Worm (Caenorhabditis elegans) whole organism, young adult: ENCODE data around the gene nprl-3.

ENCODE experiments used
- B0261.1 ChIP-seq: sonication (generic microtip); optimal IDR thresholded peaks from 2 replicates; lab custom pipeline; 2016; ENCODE audit warnings: mild to moderate bottlenecking, missing genetic modification characterization, moderate library complexity, missing compliant biosample characterization
- F23B12.7 ChIP-seq: sonication (generic microtip); optimal IDR thresholded peaks from 2 replicates; lab custom pipeline; 2017; ENCODE audit warnings: missing genetic modification characterization, mild to moderate bottlenecking, missing compliant biosample characterization, antibody characterized with exemption, moderate library complexity; ENCODE audit not compliant: insufficient read depth
- F33H1.4 ChIP-seq: fragments of 200-800 bp; sonication (Bioruptor generic); IDR thresholded peaks from 2 replicates; pipeline ENCODE4 v1.3.6; 2022; ENCODE audit warnings: missing genetic modification reagents, missing genetic modification characterization, missing compliant biosample characterization
- F37B4.10 ChIP-seq: fragments of 200-800 bp; sonication (Bioruptor generic); IDR thresholded peaks from 2 replicates; pipeline ENCODE4 v1.3.6; 2022; ENCODE audit warnings: missing genetic modification characterization, missing compliant biosample characterization
- attf-5 ChIP-seq: fragments of 200-800 bp; sonication (Bioruptor generic); optimal IDR thresholded peaks from 2 replicates; lab custom pipeline; 2018; ENCODE audit warnings: mild to moderate bottlenecking, missing genetic modification characterization, missing compliant biosample characterization
- bed-1 ChIP-seq: fragments of 200-800 bp; sonication (Bioruptor generic); IDR thresholded peaks from 2 replicates; pipeline ENCODE4 v1.3.6; 2022; ENCODE audit warnings: missing genetic modification reagents, missing genetic modification characterization, missing compliant biosample characterization
- cebp-2 ChIP-seq: fragments of 200-800 bp; sonication (Bioruptor generic); IDR thresholded peaks from 2 replicates; pipeline ENCODE4 v1.3.6; 2022; ENCODE audit warnings: missing genetic modification characterization, missing compliant biosample characterization
- ceh-100 ChIP-seq: fragments of 200-800 bp; sonication (Bioruptor generic); IDR thresholded peaks from 2 replicates; pipeline ENCODE4 v1.3.6; 2022; ENCODE audit warnings: missing genetic modification reagents, missing genetic modification characterization, missing compliant biosample characterization
- ceh-40 ChIP-seq: fragments of 200-800 bp; sonication (Bioruptor generic); IDR thresholded peaks from 2 replicates; pipeline ENCODE4 v1.3.6; 2022; ENCODE audit warnings: missing genetic modification characterization, missing compliant biosample characterization
- ceh-79 ChIP-seq: sonication (generic microtip); optimal IDR thresholded peaks from 2 replicates; lab custom pipeline; 2017; ENCODE audit warnings: mild to moderate bottlenecking, missing genetic modification characterization, missing compliant biosample characterization
- die-1 ChIP-seq: sonication (generic microtip); optimal IDR thresholded peaks from 2 replicates; lab custom pipeline; 2016; ENCODE audit warnings: missing genotype, mild to moderate bottlenecking, missing genetic modification characterization, missing compliant biosample characterization
- dpl-1 ChIP-seq: fragments of 150-350 bp; optimal IDR thresholded peaks from 2 replicates; lab custom pipeline; 2014; ENCODE audit warnings: missing biosample characterization, missing genetic modification reagents, missing genetic modification characterization
- efl-1 ChIP-seq: fragments of 150-350 bp; optimal IDR thresholded peaks from 2 replicates; lab custom pipeline; 2014; ENCODE audit warnings: missing biosample characterization, missing genetic modification reagents, missing genetic modification characterization
- egl-44 ChIP-seq: fragments of 200-800 bp; sonication (Bioruptor generic); IDR thresholded peaks from 2 replicates; pipeline ENCODE4 v1.3.6; 2022; ENCODE audit warnings: missing genetic modification reagents, missing genetic modification characterization, missing compliant biosample characterization
- egrh-3 ChIP-seq: fragments of 200-800 bp; sonication (Bioruptor generic); IDR thresholded peaks from 2 replicates; pipeline ENCODE4 v1.3.6; 2022; ENCODE audit warnings: missing genetic modification reagents, missing genetic modification characterization, missing compliant biosample characterization
- fkh-3 ChIP-seq: sonication (generic microtip); optimal IDR thresholded peaks from 2 replicates; lab custom pipeline; 2016; ENCODE audit warnings: mild to moderate bottlenecking, missing genetic modification characterization, missing compliant biosample characterization
- hmg-1.2 ChIP-seq: fragments of 200-800 bp; sonication (Bioruptor generic); IDR thresholded peaks from 2 replicates; pipeline ENCODE4 v1.3.6; 2022; ENCODE audit warnings: missing genetic modification reagents, missing genetic modification characterization, missing compliant biosample characterization
- hsf-1 ChIP-seq: fragments of 200-800 bp; sonication (Bioruptor generic); IDR thresholded peaks from 2 replicates; pipeline ENCODE4 v1.3.6; 2022; ENCODE audit warnings: missing genetic modification reagents, missing genetic modification characterization, missing compliant biosample characterization
- lin-26 ChIP-seq: fragments of 200-800 bp; sonication (Bioruptor generic); IDR thresholded peaks from 2 replicates; pipeline ENCODE4 v1.3.6; 2022; ENCODE audit warnings: missing genetic modification reagents, missing genetic modification characterization, missing compliant biosample characterization
- lin-40 ChIP-seq: sonication (generic microtip); optimal IDR thresholded peaks from 2 replicates; lab custom pipeline; 2016; ENCODE audit warnings: missing genetic modification characterization, mild to moderate bottlenecking, missing compliant biosample characterization, missing genotype, missing genetic modification reagents
- lin-54 ChIP-seq: fragments of 200-800 bp; sonication (Bioruptor generic); optimal IDR thresholded peaks from 2 replicates; lab custom pipeline; 2018; ENCODE audit warnings: mild to moderate bottlenecking, missing genetic modification characterization, missing compliant biosample characterization
- lsl-1 ChIP-seq: fragments of 200-800 bp; sonication (Bioruptor generic); optimal IDR thresholded peaks from 2 replicates; lab custom pipeline; 2018; ENCODE audit warnings: mild to moderate bottlenecking, missing genetic modification characterization, moderate library complexity, missing compliant biosample characterization
- madf-10 ChIP-seq: sonication (generic microtip); optimal IDR thresholded peaks from 2 replicates; lab custom pipeline; 2016; ENCODE audit warnings: mild to moderate bottlenecking, missing genetic modification characterization, missing compliant biosample characterization
- madf-6 ChIP-seq: fragments of 200-800 bp; sonication (Bioruptor generic); IDR thresholded peaks from 2 replicates; pipeline ENCODE4 v1.3.6; 2022; ENCODE audit warnings: missing genetic modification reagents, missing genetic modification characterization, missing compliant biosample characterization
- mcd-1 ChIP-seq: fragments of 200-800 bp; sonication (Bioruptor generic); IDR thresholded peaks from 2 replicates; pipeline ENCODE4 v1.3.6; 2022; ENCODE audit warnings: missing genetic modification reagents, missing genetic modification characterization, missing compliant biosample characterization
- mxl-1 ChIP-seq: sonication (generic microtip); optimal IDR thresholded peaks from 2 replicates; lab custom pipeline; 2016; ENCODE audit warnings: missing genetic modification characterization, missing compliant biosample characterization
- nfyb-1 ChIP-seq: fragments of 200-800 bp; sonication (Bioruptor generic); IDR thresholded peaks from 2 replicates; pipeline ENCODE4 v1.3.6; 2022; ENCODE audit warnings: missing genetic modification reagents, missing genetic modification characterization, missing compliant biosample characterization
- nhr-80 ChIP-seq: sonication (generic microtip); optimal IDR thresholded peaks from 2 replicates; lab custom pipeline; 2016; ENCODE audit warnings: missing genetic modification characterization, missing compliant biosample characterization
- nhr-90 ChIP-seq: sonication (generic microtip); optimal IDR thresholded peaks from 2 replicates; lab custom pipeline; 2016; ENCODE audit warnings: missing genotype, mild to moderate bottlenecking, missing genetic modification characterization, missing compliant biosample characterization
- pbrm-1 ChIP-seq: fragments of 200-800 bp; sonication (Bioruptor generic); IDR thresholded peaks from 2 replicates; pipeline ENCODE4 v1.3.6; 2022; ENCODE audit warnings: missing genetic modification reagents, missing genetic modification characterization, missing compliant biosample characterization
- pha-4 ChIP-seq: fragments of 150-350 bp; sonication (generic microtip); optimal IDR thresholded peaks from 2 replicates; lab custom pipeline; 2014; ENCODE audit warnings: missing biosample characterization, missing genetic modification reagents, missing genetic modification characterization
- rcor-1 ChIP-seq: fragments of 200-800 bp; sonication (Bioruptor generic); IDR thresholded peaks from 2 replicates; pipeline ENCODE4 v1.3.6; 2022; ENCODE audit warnings: missing genetic modification reagents, missing genetic modification characterization, missing compliant biosample characterization
- repo-1 ChIP-seq: sonication (generic microtip); optimal IDR thresholded peaks from 2 replicates; lab custom pipeline; 2017; ENCODE audit warnings: mild to moderate bottlenecking, missing genetic modification characterization, missing compliant biosample characterization
- sdz-38 ChIP-seq: sonication (generic microtip); optimal IDR thresholded peaks from 2 replicates; lab custom pipeline; 2016; ENCODE audit warnings: missing genotype, missing genetic modification characterization, missing compliant biosample characterization
- snpc-1.1 ChIP-seq: sonication (generic microtip); optimal IDR thresholded peaks from 2 replicates; lab custom pipeline; 2017; ENCODE audit warnings: missing genetic modification characterization, mild to moderate bottlenecking, missing compliant biosample characterization, antibody characterized with exemption, moderate library complexity, missing genotype, missing genetic modification reagents; ENCODE audit not compliant: insufficient read depth
- snpc-3.4 ChIP-seq: sonication (generic microtip); optimal IDR thresholded peaks from 2 replicates; lab custom pipeline; 2017; ENCODE audit warnings: missing genetic modification characterization, mild to moderate bottlenecking, missing compliant biosample characterization, antibody characterized with exemption, moderate library complexity, missing genotype, missing genetic modification reagents
- snpc-4 ChIP-seq, 5 experiments: fragments of 150-350 bp in 1 of 5; sonication (generic microtip) in 4 of 5; optimal IDR thresholded peaks; 2 replicates each; lab custom pipeline; 2014 to 2018; ENCODE audit warnings: missing genetic modification characterization in 5 of 5, missing biosample characterization in 3 of 5, antibody characterized with exemption in 2 of 5, mild to moderate bottlenecking in 2 of 5, missing compliant biosample characterization in 2 of 5, missing genotype in 2 of 5, moderate library complexity in 2 of 5, missing genetic modification reagents in 1 of 5
- somi-1 ChIP-seq: fragments of 200-800 bp; sonication (Bioruptor generic); optimal IDR thresholded peaks from 2 replicates; lab custom pipeline; 2018; ENCODE audit warnings: mild to moderate bottlenecking, missing genetic modification characterization, missing compliant biosample characterization
- tbp1 ChIP-seq: fragments of 200-800 bp; sonication (Bioruptor generic); optimal IDR thresholded peaks from 2 replicates; lab custom pipeline; 2018; ENCODE audit warnings: mild to moderate bottlenecking, missing genetic modification characterization, missing compliant biosample characterization
- zfh-2 ChIP-seq: fragments of 200-800 bp; sonication (Bioruptor generic); conservative IDR thresholded peaks from 2 replicates; pipeline ENCODE4 v1.3.6; 2022; ENCODE audit warnings: missing genetic modification reagents, missing genetic modification characterization, missing compliant biosample characterization

The nprl-3 gene

ce11 chrIV:8286352-8286751 lies 10.9 kb upstream of the nprl-3 start, which contains the start of gene K07H8.9 (continued):
- no peak for TF ChIP-seq B0261.1 (tag; lab: Kevin White, UChicago)
- no peak for TF ChIP-seq nhr-90 (tag; lab: Kevin White, UChicago)
- 0 out of 2 replicates have a peak, but pooled peaks have one; percentile 20 for TF ChIP-seq ceh-40
- peak; percentile 57; the same call in 1 of the 2 replicates for TF ChIP-seq hsf-1 (GFP tag; lab: Robert Waterston, UW)
- no peak for TF ChIP-seq lin-54
- TF ChIP-seq zfh-2 (GFP tag; lab: Robert Waterston, UW): no peak
- no peak for TF ChIP-seq mxl-1 (tag; lab: Kevin White, UChicago)
- no peak for TF ChIP-seq bed-1
- TF ChIP-seq egl-44: no peak
- no peak for TF ChIP-seq ceh-79 (tag; lab: Kevin White, UChicago)
- TF ChIP-seq tbp1 (GFP tag; lab: Kevin White, UChicago): no peak
- no peak for TF ChIP-seq mcd-1 (GFP tag; lab: Robert Waterston, UW)
- TF ChIP-seq madf-10 (tag; lab: Kevin White, UChicago): no peak
- TF ChIP-seq sdz-38 (tag; lab: Kevin White, UChicago): no peak
- no peak for TF ChIP-seq rcor-1 (GFP tag; lab: Robert Waterston, UW)

ce11 chrIV:8287287-8287686 lies 10.0 kb upstream of the nprl-3 start:
- TF ChIP-seq lin-40 (tag; lab: Kevin White, UChicago) (no peak), lin-26 (GFP tag; lab: Robert Waterston, UW) (0 out of 2 replicates have a peak, but pooled peaks have one; percentile 52)

ce11 chrIV:8289105-8289504 lies 8.2 kb upstream of the nprl-3 start:
- TF ChIP-seq egrh-3 (GFP tag; lab: Robert Waterston, UW): peak; percentile 75; the same call in 1 of the 2 replicates
- TF ChIP-seq die-1: peak; percentile 29
- 0 out of 2 replicates have a peak, but pooled peaks have one; percentile 50 for TF ChIP-seq F37B4.10
- peak; percentile 73 for TF ChIP-seq zfh-2 (GFP tag; lab: Robert Waterston, UW)
- no peak for TF ChIP-seq nfyb-1
- TF ChIP-seq nhr-80 (tag; lab: Kevin White, UChicago): no peak
- TF ChIP-seq, all 124 proteins: peak for 4

ce11 chrIV:8289505-8289579 lies 8.0 kb upstream of the nprl-3 start, which contains the start of gene nucl-1:
Gene nucl-1, minus strand, starts transcription at chrIV:8289530.
- TF ChIP-seq repo-1 (no peak), snpc-3.4 (tag; lab: Kevin White, UChicago) (no peak), pbrm-1 (GFP tag; lab: Robert Waterston, UW) (no peak), F33H1.4 (GFP tag; lab: Robert Waterston, UW) (no peak), fkh-3 (no peak), cebp-2 (no peak), ceh-100 (no peak), egrh-3 (GFP tag; lab: Robert Waterston, UW) (no peak)
- TF ChIP-seq, all 124 proteins: peak for 0

ce11 chrIV:8289580-8290323 lies 7.5 kb upstream of the nprl-3 start, which contains the start of gene daf-31:
Gene daf-31, plus strand, starts transcription at chrIV:8290273.
- TF ChIP-seq somi-1 (no peak), hmg-1.2 (GFP tag; lab: Robert Waterston, UW) (peak; percentile 3; the same call in 1 of the 2 replicates), madf-6 (GFP tag; lab: Robert Waterston, UW) (peak; percentile 6; the same call in 1 of the 2 replicates), attf-5 (GFP tag; lab: Kevin White, UChicago) (peak; percentile 55), snpc-1.1 (tag; lab: Kevin White, UChicago) (no peak), efl-1 (GFP tag; lab: Kevin White, UChicago) (peak; percentile 72), pha-4 (tag; lab: Kevin White, UChicago) (no peak), snpc-4 (GFP tag; optimal IDR thresholded peaks at IDR 0.05; lab: Kevin White, UChicago) (no peak), snpc-4 (tag; optimal IDR thresholded peaks at IDR 0.05; lab: Kevin White, UChicago) (peak in 1 of 4 experiments; percentile 54), lsl-1 (peak; percentile 7), F33H1.4 (GFP tag; lab: Robert Waterston, UW) (peak; percentile 87), tbp1 (GFP tag; lab: Kevin White, UChicago) (peak; percentile 24), dpl-1 (GFP tag; lab: Kevin White, UChicago) (peak; percentile 67), F23B12.7 (peak; percentile 45)
